Fruit fly (Drosophila melanogaster) whole organism: ENCODE data around the gene Ythdc1.
A peak's percentile ranks its signal among the peaks of the same experiment; 100 is the strongest.

Source experiments
- CG8478 ChIP-seq: fragments of >200 bp; optimal IDR thresholded peaks from 2 replicates; lab custom pipeline; 2018; ENCODE audit warnings: inconsistent platforms
- Dll ChIP-seq: fragments of >200 bp; optimal IDR thresholded peaks from 2 replicates; lab custom pipeline; 2017
- pan ChIP-seq: fragments of >200 bp; optimal IDR thresholded peaks from 2 replicates; lab custom pipeline; 2017
- psq ChIP-seq: fragments of >200 bp; optimal IDR thresholded peaks from 2 replicates; lab custom pipeline; 2017
- usp ChIP-seq: fragments of >200 bp; optimal IDR thresholded peaks from 2 replicates; lab custom pipeline; 2017; ENCODE audit warnings: missing biosample characterization, missing genetic modification characterization, mixed read lengths

DNA sequence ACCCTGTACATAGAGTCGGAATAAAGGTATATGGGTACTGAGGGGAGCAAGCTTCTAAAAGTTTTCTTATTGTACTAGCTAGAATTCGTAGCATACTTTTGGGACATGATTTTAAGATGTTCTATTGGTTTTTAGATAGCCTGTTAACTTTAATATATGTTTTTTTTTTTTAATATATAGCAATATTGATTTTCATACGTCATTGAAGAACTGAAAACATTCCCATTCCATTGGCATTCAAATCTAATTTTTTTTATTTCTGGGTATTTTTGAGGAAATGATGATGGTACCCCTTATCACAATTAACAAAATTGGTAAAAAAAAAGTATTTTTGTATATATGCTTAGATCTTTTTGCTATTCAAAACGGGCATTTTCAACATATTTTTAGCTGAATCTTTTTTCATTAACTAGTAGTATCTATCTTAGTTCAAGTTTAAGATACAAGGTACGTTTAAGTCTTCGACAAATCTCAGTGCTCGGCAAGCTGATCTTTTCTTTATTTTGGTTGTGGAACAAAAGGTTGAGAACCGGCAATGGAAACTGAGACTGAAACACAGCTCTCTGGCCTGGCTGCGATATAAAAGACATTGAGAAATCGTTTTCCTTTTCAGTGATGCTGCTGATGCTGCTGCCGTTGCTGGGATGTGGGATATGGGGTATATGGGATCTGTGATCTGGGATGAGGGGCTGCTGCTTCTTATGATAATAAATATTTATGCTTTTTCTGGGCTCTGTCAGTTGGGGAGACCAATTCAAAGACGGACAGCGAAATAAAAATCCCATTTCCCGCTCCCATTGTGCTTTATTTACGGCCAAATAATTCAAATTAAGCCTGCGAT lies 10.8 kb upstream of the Ythdc1 start:
- peak; percentile 92 for TF ChIP-seq pan (lab: Kevin White, UChicago)
- no peak for TF ChIP-seq Dll (lab: Kevin White, UChicago)
- TF ChIP-seq usp (GFP tag; lab: Kevin White, UChicago), result no peak
- no peak for TF ChIP-seq psq
- TF ChIP-seq CG8478 (lab: Kevin White, UChicago), result no peak
